Worm (Caenorhabditis elegans): ENCODE results near the gene nhr-32.

DNA sequence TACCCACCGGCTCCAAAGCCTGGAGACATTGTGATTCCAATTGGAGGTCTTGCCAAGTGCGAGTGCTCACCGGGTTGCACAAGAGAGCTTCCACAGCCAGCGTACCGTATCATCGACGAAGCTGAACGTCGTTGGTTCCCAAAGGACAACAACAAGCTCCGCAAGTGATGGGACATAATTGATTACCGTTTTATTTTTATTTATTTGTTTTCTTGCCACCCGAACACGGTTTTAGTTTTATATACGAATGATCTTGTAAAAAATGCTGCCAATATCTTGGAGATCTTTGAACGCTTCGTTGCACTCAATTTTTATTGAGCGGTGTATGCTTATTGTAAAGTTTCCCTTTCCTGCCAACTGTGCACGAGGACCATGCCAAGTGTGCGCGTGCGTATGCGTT, 13.6 kb upstream of the nhr-32 start, which contains the start of gene K08H2.4:
- TF ChIP-seq ztf-23 (GFP tag; IDR thresholded peaks at IDR 0.05): no peak
- no peak for TF ChIP-seq klf-2 (GFP tag; conservative IDR thresholded peaks at IDR 0.05)
- no peak for TF ChIP-seq T22C8.4 (GFP tag; IDR thresholded peaks at IDR 0.05)
- TF ChIP-seq med-1 (GFP tag; optimal IDR thresholded peaks at IDR 0.05; ENCODE audit: insufficient read depth): no peak
- TF ChIP-seq flt-1 (GFP tag; IDR thresholded peaks at IDR 0.05): no peak
- TF ChIP-seq tab-1 (GFP tag; IDR thresholded peaks at IDR 0.05): no peak

All from whole organism, midembryonic.